Fruit fly (Drosophila melanogaster) whole organism, pupa: Measurements from ENCODE around the gene MED4.

Experiments used
- CG17806 ChIP-seq: fragments of 200-800 bp; sonication (Bioruptor generic); optimal IDR thresholded peaks from 2 replicates; lab custom pipeline; 2018; ENCODE audit warnings: missing biosample characterization, mild to moderate bottlenecking, missing genetic modification characterization, moderate library complexity
- Pif1B ChIP-seq: fragments of 200-800 bp; sonication (Bioruptor generic); optimal IDR thresholded peaks from 3 replicates; lab custom pipeline; 2016; ENCODE audit warnings: missing biosample characterization, missing genetic modification characterization
- gl ChIP-seq: fragments of 200-800 bp; sonication (Bioruptor generic); optimal IDR thresholded peaks from 2 replicates; lab custom pipeline; 2018; ENCODE audit warnings: missing biosample characterization, mild to moderate bottlenecking, missing genetic modification characterization

DNA sequence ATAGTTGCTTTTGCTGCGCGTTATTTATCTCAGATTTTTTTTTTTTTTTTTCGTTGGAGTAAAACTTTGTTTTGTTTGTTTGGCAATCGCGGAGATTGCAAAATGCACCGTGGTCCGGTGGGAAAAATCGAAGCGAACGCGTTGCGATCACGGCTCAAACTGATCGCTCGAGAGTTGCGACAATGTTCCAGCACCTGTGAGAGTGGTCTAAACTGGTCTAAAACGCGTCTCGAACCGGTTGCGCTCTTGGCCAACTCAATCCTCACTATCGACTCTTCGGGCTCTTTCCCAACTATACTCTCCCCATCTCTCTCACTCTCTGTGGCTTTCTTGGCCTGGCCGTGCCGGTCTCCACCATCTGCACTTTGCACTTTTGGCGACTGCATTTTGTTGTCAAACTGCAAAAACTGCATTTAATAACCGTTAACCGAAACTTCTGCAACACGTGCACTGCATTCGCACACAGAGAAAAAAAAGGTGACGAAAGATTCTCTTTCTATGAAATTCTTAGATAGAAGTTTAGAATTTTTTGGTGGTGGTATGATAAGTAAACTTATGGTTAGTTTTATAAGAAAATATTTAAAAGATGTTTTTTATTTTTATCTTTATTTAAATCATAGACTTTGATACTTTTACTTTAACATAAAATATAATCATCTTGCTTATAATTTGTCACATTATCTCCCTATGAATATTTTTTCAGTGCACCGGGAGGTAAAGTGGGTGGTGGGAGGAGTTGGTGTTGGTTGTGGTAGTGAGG, 13.6 kb upstream of the MED4 start, which contains the start of gene CG14830:
- TF ChIP-seq Pif1B: no peak
- TF ChIP-seq gl (tag; lab: Kevin White, UChicago): peak; percentile 20
- TF ChIP-seq CG17806 (tag; lab: Kevin White, UChicago): peak; percentile 76
